Worm (Caenorhabditis elegans) whole organism, L1 larva: Measurements from ENCODE around the gene C06G1.1.

ENCODE experiments used
- C04F5.9 ChIP-seq: sonication (generic microtip); optimal IDR thresholded peaks from 2 replicates; lab custom pipeline; 2016; ENCODE audit warnings: missing genetic modification characterization, missing compliant biosample characterization
- C34B4.2 ChIP-seq: sonication (generic microtip); optimal IDR thresholded peaks from 2 replicates; lab custom pipeline; 2017; ENCODE audit warnings: mild to moderate bottlenecking, missing genetic modification characterization, missing compliant biosample characterization
- blmp-1 ChIP-seq: fragments of 150-350 bp; optimal IDR thresholded peaks from 2 replicates; lab custom pipeline; 2014; ENCODE audit warnings: missing biosample characterization, missing genetic modification characterization
- ceh-63 ChIP-seq: fragments of 200-800 bp; sonication (Bioruptor generic); optimal IDR thresholded peaks from 2 replicates; lab custom pipeline; 2018; ENCODE audit warnings: mild to moderate bottlenecking, missing genetic modification characterization, missing compliant biosample characterization
- ceh-8 ChIP-seq: fragments of 200-800 bp; sonication (Bioruptor generic); optimal IDR thresholded peaks from 2 replicates; lab custom pipeline; 2018; ENCODE audit warnings: mild to moderate bottlenecking, missing genetic modification characterization, moderate library complexity, missing compliant biosample characterization
- ceh-82 ChIP-seq, 3 experiments: fragments of 150-350 bp in 1 of 3; sonication (generic microtip) in 2 of 3; optimal IDR thresholded peaks; 2 replicates each; lab custom pipeline; 2014 to 2017; ENCODE audit warnings: missing biosample characterization in 3 of 3, missing genetic modification characterization in 3 of 3
- ceh-88 ChIP-seq: fragments of 200-800 bp; sonication (Bioruptor generic); IDR thresholded peaks from 2 replicates; pipeline ENCODE4 v1.3.6; 2022; ENCODE audit warnings: missing genetic modification characterization, missing compliant biosample characterization
- ceh-90 ChIP-seq: sonication (generic microtip); optimal IDR thresholded peaks from 2 replicates; lab custom pipeline; 2016; ENCODE audit warnings: missing genetic modification characterization, missing compliant biosample characterization
- ces-1 ChIP-seq: fragments of 150-350 bp; optimal IDR thresholded peaks from 2 replicates; lab custom pipeline; 2014; ENCODE audit warnings: missing biosample characterization, missing genetic modification reagents, missing genetic modification characterization
- dpl-1 ChIP-seq, 3 experiments: fragments of 150-350 bp in 2 of 3; sonication (generic microtip) in 1 of 3; optimal IDR thresholded peaks; 2 replicates each; lab custom pipeline; 2014 to 2017; ENCODE audit warnings: missing biosample characterization in 3 of 3, missing genetic modification characterization in 3 of 3, missing genetic modification reagents in 3 of 3
- dsc-1 ChIP-seq: sonication (generic microtip); optimal IDR thresholded peaks from 2 replicates; lab custom pipeline; 2016; ENCODE audit warnings: mild to moderate bottlenecking, missing genetic modification characterization, missing compliant biosample characterization
- efl-1 ChIP-seq, 4 experiments: fragments of 150-350 bp; optimal IDR thresholded peaks in 3 of 4; peaks in 1 of 4; 1 replicate in 1 of 4; 2 replicates in 3 of 4; lab custom pipeline; 2014; ENCODE audit warnings: missing biosample characterization in 2 of 4, missing genetic modification characterization in 2 of 4, missing genetic modification reagents in 2 of 4
- egl-27 ChIP-seq, 2 experiments: fragments of 150-350 bp in 1 of 2; sonication (generic microtip); optimal IDR thresholded peaks; 3 replicates each; lab custom pipeline; 2017 to 2018; ENCODE audit warnings: missing biosample characterization in 2 of 2, missing genetic modification characterization in 2 of 2, missing genetic modification reagents in 2 of 2
- ets-5 ChIP-seq: fragments of 200-800 bp; sonication (Bioruptor generic); IDR thresholded peaks from 2 replicates; pipeline ENCODE4 v1.3.6; 2022; ENCODE audit warnings: missing genetic modification characterization, missing compliant biosample characterization
- fkh-10 ChIP-seq: sonication (generic microtip); optimal IDR thresholded peaks from 2 replicates; lab custom pipeline; 2017; ENCODE audit warnings: missing biosample characterization, missing genetic modification reagents, missing genetic modification characterization
- fkh-4 ChIP-seq: sonication (generic microtip); optimal IDR thresholded peaks from 2 replicates; lab custom pipeline; 2016; ENCODE audit warnings: missing compliant biosample characterization, missing genetic modification characterization, borderline replicate concordance
- fkh-8 ChIP-seq: sonication (generic microtip); optimal IDR thresholded peaks from 2 replicates; lab custom pipeline; 2016; ENCODE audit warnings: mild to moderate bottlenecking, missing genetic modification characterization, missing compliant biosample characterization
- hlh-17 ChIP-seq: fragments of 200-800 bp; sonication (Bioruptor generic); optimal IDR thresholded peaks from 2 replicates; lab custom pipeline; 2018; ENCODE audit warnings: missing genetic modification characterization, mild to moderate bottlenecking, missing compliant biosample characterization, moderate library complexity, borderline replicate concordance
- irx-1 ChIP-seq: sonication (generic microtip); optimal IDR thresholded peaks from 2 replicates; lab custom pipeline; 2016; ENCODE audit warnings: missing genetic modification characterization, missing compliant biosample characterization
- lin-35 ChIP-seq, 2 experiments: fragments of 150-350 bp; optimal IDR thresholded peaks; 2 replicates each; lab custom pipeline; 2014; ENCODE audit warnings: missing biosample characterization in 2 of 2, missing genetic modification characterization in 2 of 2, missing genetic modification reagents in 2 of 2
- lin-39 ChIP-seq: fragments of 150-350 bp; optimal IDR thresholded peaks from 2 replicates; lab custom pipeline; 2014; ENCODE audit warnings: missing biosample characterization, missing genetic modification reagents, missing genetic modification characterization
- lir-3 ChIP-seq: sonication (generic microtip); optimal IDR thresholded peaks from 2 replicates; lab custom pipeline; 2016; ENCODE audit warnings: mild to moderate bottlenecking, missing genetic modification characterization, moderate library complexity, missing compliant biosample characterization; ENCODE audit not compliant: poor library complexity
- mep-1 ChIP-seq: fragments of 150-350 bp; optimal IDR thresholded peaks from 2 replicates; lab custom pipeline; 2014; ENCODE audit warnings: missing biosample characterization, missing genetic modification characterization
- nhr-71 ChIP-seq: sonication (generic microtip); optimal IDR thresholded peaks from 2 replicates; lab custom pipeline; 2016; ENCODE audit warnings: mild to moderate bottlenecking, missing genetic modification characterization, moderate library complexity, missing compliant biosample characterization
- nhr-76 ChIP-seq: sonication (generic microtip); optimal IDR thresholded peaks from 2 replicates; lab custom pipeline; 2017; ENCODE audit warnings: missing biosample characterization, missing genetic modification characterization
- nhr-77 ChIP-seq: fragments of 150-350 bp; optimal IDR thresholded peaks from 2 replicates; lab custom pipeline; 2014; ENCODE audit warnings: missing biosample characterization, missing genetic modification characterization
- nhr-84 ChIP-seq: sonication (generic microtip); optimal IDR thresholded peaks from 2 replicates; lab custom pipeline; 2017; ENCODE audit warnings: missing biosample characterization, missing genetic modification characterization
- nhr-90 ChIP-seq: sonication (generic microtip); optimal IDR thresholded peaks from 2 replicates; lab custom pipeline; 2016; ENCODE audit warnings: mild to moderate bottlenecking, missing genetic modification characterization, missing compliant biosample characterization; ENCODE audit not compliant: poor library complexity
- snpc-4 ChIP-seq: fragments of 150-350 bp; optimal IDR thresholded peaks from 2 replicates; lab custom pipeline; 2014; ENCODE audit warnings: missing biosample characterization, missing genetic modification characterization
- sox-4 ChIP-seq: sonication (generic microtip); optimal IDR thresholded peaks from 2 replicates; lab custom pipeline; 2016; ENCODE audit warnings: missing genetic modification characterization, missing compliant biosample characterization
- sptf-1 ChIP-seq: fragments of 150-350 bp; optimal IDR thresholded peaks from 2 replicates; lab custom pipeline; 2014; ENCODE audit warnings: missing biosample characterization, missing genetic modification characterization
- sup-37 ChIP-seq: fragments of 200-800 bp; sonication (Bioruptor generic); optimal IDR thresholded peaks from 2 replicates; lab custom pipeline; 2018; ENCODE audit warnings: mild to moderate bottlenecking, missing genetic modification characterization, missing compliant biosample characterization
- vab-15 ChIP-seq: sonication (generic microtip); optimal IDR thresholded peaks from 2 replicates; lab custom pipeline; 2017; ENCODE audit warnings: missing genotype, mild to moderate bottlenecking, missing genetic modification characterization, missing compliant biosample characterization
- xbp-1 ChIP-seq: sonication (generic microtip); optimal IDR thresholded peaks from 2 replicates; lab custom pipeline; 2016; ENCODE audit warnings: missing genetic modification characterization, missing compliant biosample characterization
- zag-1 ChIP-seq: fragments of 150-350 bp; optimal IDR thresholded peaks from 2 replicates; lab custom pipeline; 2014; ENCODE audit warnings: missing biosample characterization, missing genetic modification characterization
- ztf-4 ChIP-seq: fragments of 150-350 bp; optimal IDR thresholded peaks from 2 replicates; lab custom pipeline; 2014; ENCODE audit warnings: missing biosample characterization, missing genetic modification characterization

Gene C06G1.1

ce11 chrX:16625078-16625808, 7.9 kb upstream of the C06G1.1 start:
- TF ChIP-seq nhr-77 = no peak
- TF ChIP-seq efl-1 (optimal IDR thresholded peaks at IDR 0.05; lab: Kevin White, UChicago) = no peak
- TF ChIP-seq efl-1 (GFP tag; optimal IDR thresholded peaks at IDR 0.05 in 1 of 2; lab: Kevin White, UChicago) = peak in 1 of 2 experiments; percentile 54
- peak; percentile 56 for TF ChIP-seq blmp-1 (tag; lab: Kevin White, UChicago)

ce11 chrX:16626817-16627216, 6.3 kb upstream of the C06G1.1 start:
- TF ChIP-seq zag-1 (tag; lab: Kevin White, UChicago) (no peak), dsc-1 (tag; lab: Kevin White, UChicago) (no peak), egl-27 (tag; optimal IDR thresholded peaks at IDR 0.05; lab: Kevin White, UChicago) (no peak), mep-1 (tag; lab: Kevin White, UChicago) (no peak), fkh-10 (GFP tag; lab: Kevin White, UChicago) (no peak), sox-4 (no peak), snpc-4 (no peak), lir-3 (tag; lab: Kevin White, UChicago) (no peak), xbp-1 (tag; lab: Kevin White, UChicago) (no peak), hlh-17 (GFP tag; lab: Kevin White, UChicago) (no peak), ceh-8 (GFP tag; lab: Kevin White, UChicago) (no peak), sup-37 (no peak), ceh-82 (tag; optimal IDR thresholded peaks at IDR 0.05; lab: Kevin White, UChicago) (no peak), vab-15 (tag; lab: Kevin White, UChicago) (no peak), ets-5 (GFP tag; lab: Robert Waterston, UW) (no peak), irx-1 (tag; lab: Kevin White, UChicago) (no peak), nhr-84 (tag; lab: Kevin White, UChicago) (no peak)

- TF ChIP-seq snpc-4 = peak; percentile 92
- TF ChIP-seq fkh-10 (GFP tag; lab: Kevin White, UChicago) = no peak
- no peak for TF ChIP-seq C04F5.9 (tag; lab: Kevin White, UChicago)
These were observed 4.0 kb upstream of the C06G1.1 start for ce11 chrX:16629168-16629567.

- TF ChIP-seq blmp-1 (tag; lab: Kevin White, UChicago) = peak; percentile 85
- TF ChIP-seq C04F5.9 (tag; lab: Kevin White, UChicago) = no peak
- no peak for TF ChIP-seq ces-1 (GFP tag; lab: Kevin White, UChicago)
- TF ChIP-seq lin-35 (GFP tag; optimal IDR thresholded peaks at IDR 0.05; lab: Kevin White, UChicago) = no peak
- TF ChIP-seq nhr-71 (tag; lab: Kevin White, UChicago) = no peak
- no peak for TF ChIP-seq efl-1 (optimal IDR thresholded peaks at IDR 0.05; lab: Kevin White, UChicago)
- peak in 1 of 2 experiments; percentile 29 for TF ChIP-seq efl-1 (GFP tag; optimal IDR thresholded peaks at IDR 0.05 in 1 of 2; lab: Kevin White, UChicago)
- no peak for TF ChIP-seq fkh-4 (tag; lab: Kevin White, UChicago)
These were observed 3.4 kb upstream of the C06G1.1 start for ce11 chrX:16629773-16630172.

ce11 chrX:16631847-16632246, 1.3 kb upstream of the C06G1.1 start:
- TF ChIP-seq blmp-1 (tag; lab: Kevin White, UChicago) = peak; percentile 88
- TF ChIP-seq ceh-82 (tag; optimal IDR thresholded peaks at IDR 0.05; lab: Kevin White, UChicago) = no peak

- TF ChIP-seq ceh-90 (tag; lab: Kevin White, UChicago) (no peak), C34B4.2 (tag; lab: Kevin White, UChicago) (no peak)
These were observed 951 bp downstream of the C06G1.1 start for ce11 chrX:16634103-16634502.

- peak; percentile 83 for TF ChIP-seq nhr-90 (tag; lab: Kevin White, UChicago)
- TF ChIP-seq ceh-90 (tag; lab: Kevin White, UChicago) = no peak
- no peak for TF ChIP-seq nhr-76 (tag; lab: Kevin White, UChicago)
- TF ChIP-seq ceh-88 = peak; percentile 68
- no peak for TF ChIP-seq fkh-4 (tag; lab: Kevin White, UChicago)
- TF ChIP-seq dpl-1 (GFP tag; optimal IDR thresholded peaks at IDR 0.05; lab: Kevin White, UChicago) = peak; percentile 9 to 32 (median 30)
- TF ChIP-seq ztf-4 (tag; lab: Kevin White, UChicago) = peak; percentile 25
- no peak for TF ChIP-seq zag-1 (tag; lab: Kevin White, UChicago)
- no peak for TF ChIP-seq ceh-63 (GFP tag; lab: Kevin White, UChicago)
- TF ChIP-seq lir-3 (tag; lab: Kevin White, UChicago) = peak; percentile 60
- no peak for TF ChIP-seq sup-37
- TF ChIP-seq sptf-1 = no peak
- TF ChIP-seq lin-39 (tag; lab: Kevin White, UChicago) = no peak
- no peak for TF ChIP-seq ces-1 (GFP tag; lab: Kevin White, UChicago)
- peak; percentile 85 for TF ChIP-seq fkh-8 (tag; lab: Kevin White, UChicago)
- TF ChIP-seq xbp-1 (tag; lab: Kevin White, UChicago) = peak; percentile 76
- peak; percentile 40 for TF ChIP-seq efl-1 (optimal IDR thresholded peaks at IDR 0.05; lab: Kevin White, UChicago)
- no peak for TF ChIP-seq efl-1 (GFP tag; optimal IDR thresholded peaks at IDR 0.05 in 1 of 2; lab: Kevin White, UChicago)
These were observed 1.6 kb downstream of the C06G1.1 start for ce11 chrX:16634708-16635107.
